Fruit fly (Drosophila melanogaster): ENCODE data around the gene PolD1.

DNA sequence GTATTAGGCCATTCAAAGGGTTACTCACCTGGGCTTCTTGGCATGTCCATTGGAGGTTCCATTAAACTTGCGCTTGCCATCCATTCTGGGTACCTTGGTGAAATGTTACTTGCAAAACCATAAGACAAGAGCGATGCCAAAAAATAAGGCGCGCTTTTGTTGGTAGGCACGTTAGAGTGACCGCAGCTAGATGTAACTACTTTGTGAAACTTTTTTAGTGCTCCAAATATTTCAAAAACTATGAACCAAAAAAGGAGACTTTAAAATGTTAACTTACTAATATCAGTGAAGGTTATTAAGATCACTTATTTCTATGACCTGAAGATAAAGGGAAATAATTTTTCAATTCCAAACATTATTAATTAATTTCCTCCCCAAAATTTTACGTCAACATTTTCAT lies at the start of gene PolD1:
- no peak for TF ChIP-seq sage (GFP tag; optimal IDR thresholded peaks at IDR 0.05)
- TF ChIP-seq jim (GFP tag; optimal IDR thresholded peaks at IDR 0.05) = no peak
- TF ChIP-seq lola (GFP tag; optimal IDR thresholded peaks at IDR 0.05) = no peak

Data from whole organism, wandering third instar larva.